Fruit fly (Drosophila melanogaster) whole organism, adult: Measurements from ENCODE around the gene 5-HT2B.

ENCODE experiments used
- Clk ChIP-seq: fragments of 200-800 bp; sonication (Bioruptor generic); optimal IDR thresholded peaks from 2 replicates; lab custom pipeline; 2017; ENCODE audit warnings: missing biosample characterization, missing genetic modification characterization
- Crg-1 ChIP-seq: fragments of 200-800 bp; sonication (Bioruptor generic); optimal IDR thresholded peaks from 2 replicates; lab custom pipeline; 2016; ENCODE audit warnings: missing biosample characterization, missing genetic modification characterization
- Mnt ChIP-seq: fragments of 200-800 bp; sonication (Bioruptor generic); optimal IDR thresholded peaks from 2 replicates; lab custom pipeline; 2016; ENCODE audit warnings: missing biosample characterization, mild to moderate bottlenecking, missing genetic modification characterization
- cnc ChIP-seq, 2 experiments: fragments of >200 bp; optimal IDR thresholded peaks; 2 replicates each; lab custom pipeline; 2017
- toe ChIP-seq: fragments of 200-800 bp; sonication (Bioruptor generic); optimal IDR thresholded peaks from 2 replicates; lab custom pipeline; 2016; ENCODE audit warnings: missing biosample characterization, missing genetic modification characterization

DNA sequence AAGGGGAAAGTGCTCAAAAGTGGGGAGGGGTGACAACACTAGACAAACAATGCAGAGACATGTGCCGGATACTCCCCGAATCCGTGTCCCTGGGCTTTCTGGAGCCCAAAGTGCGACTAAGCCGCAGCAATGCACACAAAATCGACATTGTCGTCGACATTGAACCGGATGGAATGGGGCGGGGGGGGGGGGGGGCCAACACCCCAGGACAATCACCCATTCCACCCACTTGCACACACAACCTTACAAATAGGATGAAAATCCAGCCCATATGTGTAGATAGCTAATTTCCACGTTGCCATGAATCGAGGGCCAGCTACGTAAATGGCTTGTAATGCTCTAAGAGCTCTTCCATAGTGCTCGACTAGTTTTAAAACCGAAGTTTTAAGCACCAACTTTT lies 42.7 kb downstream of the 5-HT2B start:
- no peak for TF ChIP-seq Clk (GFP tag; lab: Kevin White, UChicago)
- TF ChIP-seq Mnt (GFP tag; lab: Kevin White, UChicago), result no peak
- no peak for TF ChIP-seq cnc (optimal IDR thresholded peaks at IDR 0.05; lab: Kevin White, UChicago)
- no peak for TF ChIP-seq toe (GFP tag; lab: Kevin White, UChicago)
- no peak for TF ChIP-seq Crg-1 (GFP tag; lab: Kevin White, UChicago)
